Fruit fly (Drosophila melanogaster) whole organism, embryonic: ENCODE results near the gene Cyp313a1.

Experiments
- ATbp ChIP-seq: fragments of 200-800 bp; sonication (Bioruptor generic); optimal IDR thresholded peaks from 2 replicates; lab custom pipeline; 2017; ENCODE audit warnings: missing biosample characterization, mild to moderate bottlenecking, missing genetic modification characterization, missing genetic modification reagents
- Abd-B ChIP-seq: fragments of 200-800 bp; sonication (Bioruptor generic); optimal IDR thresholded peaks from 2 replicates; lab custom pipeline; 2018; ENCODE audit warnings: missing biosample characterization, mild to moderate bottlenecking, missing genetic modification characterization, moderate library complexity
- Aef1 ChIP-seq: fragments of 200-800 bp; sonication (Bioruptor generic); IDR thresholded peaks from 3 replicates; pipeline ENCODE4 v1.3.6; 2022; ENCODE audit warnings: missing biosample characterization, missing genetic modification characterization
- Antp ChIP-seq: fragments of 200-800 bp; sonication (Bioruptor generic); optimal IDR thresholded peaks from 3 replicates; lab custom pipeline; 2016; ENCODE audit warnings: missing biosample characterization, missing genetic modification characterization
- CG10209 ChIP-seq: fragments of 200-800 bp; sonication (Bioruptor generic); optimal IDR thresholded peaks from 3 replicates; lab custom pipeline; 2017; ENCODE audit warnings: missing biosample characterization, mild to moderate bottlenecking, missing genetic modification characterization, missing genetic modification reagents
- CG11504 ChIP-seq: fragments of 200-800 bp; sonication (Bioruptor generic); optimal IDR thresholded peaks from 3 replicates; lab custom pipeline; 2019; ENCODE audit warnings: missing biosample characterization, mild to moderate bottlenecking, missing genetic modification characterization, moderate library complexity
- CG1233 ChIP-seq: fragments of 200-800 bp; sonication (Bioruptor generic); optimal IDR thresholded peaks from 4 replicates; lab custom pipeline; 2018; ENCODE audit warnings: missing biosample characterization, mild to moderate bottlenecking, missing genetic modification characterization
- CG13424 ChIP-seq: fragments of 200-800 bp; sonication (Bioruptor generic); optimal IDR thresholded peaks from 2 replicates; lab custom pipeline; 2019; ENCODE audit warnings: missing biosample characterization, mild to moderate bottlenecking, missing genetic modification characterization, moderate library complexity
- CG14050 ChIP-seq: fragments of 200-800 bp; sonication (Bioruptor generic); IDR thresholded peaks from 3 replicates; pipeline ENCODE4 v1.3.6; 2022; ENCODE audit warnings: missing biosample characterization, missing genetic modification characterization
- CG16815 ChIP-seq: fragments of 200-800 bp; sonication (Bioruptor generic); optimal IDR thresholded peaks from 3 replicates; lab custom pipeline; 2017; ENCODE audit warnings: missing biosample characterization, mild to moderate bottlenecking, missing genetic modification characterization
- CG2678 ChIP-seq: fragments of 200-800 bp; sonication (Bioruptor generic); optimal IDR thresholded peaks from 3 replicates; lab custom pipeline; 2019; ENCODE audit warnings: missing biosample characterization, mild to moderate bottlenecking, missing genetic modification characterization, moderate library complexity
- CG3163 ChIP-seq: fragments of 200-800 bp; sonication (Bioruptor generic); optimal IDR thresholded peaks from 3 replicates; lab custom pipeline; 2016; ENCODE audit warnings: missing biosample characterization, missing genetic modification characterization
- CG43689 ChIP-seq: fragments of 200-800 bp; sonication (Bioruptor generic); IDR thresholded peaks from 2 replicates; pipeline ENCODE4 v1.3.6; 2022; ENCODE audit warnings: missing biosample characterization, missing genetic modification characterization
- CG6813 ChIP-seq: fragments of 200-800 bp; sonication (Bioruptor generic); optimal IDR thresholded peaks from 2 replicates; lab custom pipeline; 2017; ENCODE audit warnings: missing biosample characterization, missing genetic modification characterization, mild to moderate bottlenecking, moderate library complexity, missing genetic modification reagents
- CG7372 ChIP-seq: fragments of 200-800 bp; sonication (Bioruptor generic); IDR thresholded peaks from 2 replicates; pipeline ENCODE4 v1.3.6; 2022; ENCODE audit warnings: missing biosample characterization, missing genetic modification characterization
- CG8359 ChIP-seq: fragments of 200-800 bp; sonication (Bioruptor generic); optimal IDR thresholded peaks from 2 replicates; lab custom pipeline; 2017; ENCODE audit warnings: missing biosample characterization, mild to moderate bottlenecking, missing genetic modification characterization, borderline replicate concordance
- CG8388 ChIP-seq: fragments of 200-800 bp; sonication (Bioruptor generic); optimal IDR thresholded peaks from 2 replicates; lab custom pipeline; 2019; ENCODE audit warnings: missing biosample characterization, mild to moderate bottlenecking, missing genetic modification characterization, moderate library complexity
- CG8478 ChIP-seq: fragments of >200 bp; optimal IDR thresholded peaks from 2 replicates; lab custom pipeline; 2018
- CG9215 ChIP-seq: fragments of 200-800 bp; sonication (Bioruptor generic); IDR thresholded peaks from 2 replicates; pipeline ENCODE4 v1.3.6; 2022; ENCODE audit warnings: missing biosample characterization, missing genetic modification characterization
- CHES-1-like ChIP-seq: fragments of 200-800 bp; sonication (Bioruptor generic); optimal IDR thresholded peaks from 2 replicates; lab custom pipeline; 2016; ENCODE audit warnings: missing biosample characterization, missing genetic modification characterization
- Dfd ChIP-seq, 2 experiments: fragments of >200 bp; optimal IDR thresholded peaks; 2 replicates each; lab custom pipeline; 2017; ENCODE audit warnings: missing biosample characterization in 2 of 2, missing genetic modification characterization in 2 of 2
- Eip74EF ChIP-seq, 2 experiments: fragments of 200-800 bp in 1 of 2; fragments of >200 bp in 1 of 2; sonication (Bioruptor generic) in 1 of 2; optimal IDR thresholded peaks; 2 replicates each; lab custom pipeline; 2017 to 2019; ENCODE audit warnings: missing biosample characterization in 2 of 2, missing genetic modification characterization in 2 of 2, mild to moderate bottlenecking in 1 of 2, moderate library complexity in 1 of 2
- Elba2 ChIP-seq: fragments of 200-800 bp; sonication (Bioruptor generic); optimal IDR thresholded peaks from 3 replicates; lab custom pipeline; 2016; ENCODE audit warnings: missing biosample characterization, missing genetic modification characterization
- Fer2 ChIP-seq: fragments of 200-800 bp; sonication (Bioruptor generic); optimal IDR thresholded peaks from 2 replicates; lab custom pipeline; 2018; ENCODE audit warnings: missing biosample characterization, mild to moderate bottlenecking, missing genetic modification characterization, moderate library complexity
- Gug ChIP-seq: fragments of 200-800 bp; sonication (Bioruptor generic); IDR thresholded peaks from 4 replicates; pipeline ENCODE4 v1.3.6; 2022; ENCODE audit warnings: missing biosample characterization, missing genetic modification characterization
- H15 ChIP-seq: fragments of 200-800 bp; sonication (Bioruptor generic); IDR thresholded peaks from 3 replicates; pipeline ENCODE4 v1.3.6; 2022; ENCODE audit warnings: missing biosample characterization, missing genetic modification characterization
- Lim3 ChIP-seq: fragments of 200-800 bp; sonication (Bioruptor generic); IDR thresholded peaks from 2 replicates; pipeline ENCODE4 v1.3.6; 2022; ENCODE audit warnings: missing biosample characterization, missing genetic modification characterization
- Meics ChIP-seq: fragments of 200-800 bp; sonication (Bioruptor generic); optimal IDR thresholded peaks from 2 replicates; lab custom pipeline; 2017; ENCODE audit warnings: missing biosample characterization, mild to moderate bottlenecking, missing genetic modification characterization
- Myb ChIP-seq: fragments of 200-800 bp; sonication (Bioruptor generic); optimal IDR thresholded peaks from 2 replicates; lab custom pipeline; 2016; ENCODE audit warnings: missing biosample characterization, missing genetic modification characterization
- NC2β ChIP-seq: fragments of 200-800 bp; sonication (Bioruptor generic); optimal IDR thresholded peaks from 2 replicates; lab custom pipeline; 2016; ENCODE audit warnings: missing biosample characterization, missing genetic modification characterization
- Rfx ChIP-seq: fragments of 200-800 bp; sonication (Bioruptor generic); IDR thresholded peaks from 2 replicates; pipeline ENCODE4 v1.3.6; 2022; ENCODE audit warnings: missing biosample characterization, missing genetic modification characterization
- Six4 ChIP-seq: fragments of 200-800 bp; sonication (Bioruptor generic); optimal IDR thresholded peaks from 2 replicates; lab custom pipeline; 2016; ENCODE audit warnings: missing biosample characterization, missing genetic modification characterization
- YL-1 ChIP-seq: fragments of 200-800 bp; sonication (Bioruptor generic); optimal IDR thresholded peaks from 3 replicates; lab custom pipeline; 2017; ENCODE audit warnings: missing biosample characterization, mild to moderate bottlenecking, missing genetic modification characterization
- cas ChIP-seq: fragments of 200-800 bp; sonication (Bioruptor generic); IDR thresholded peaks from 2 replicates; pipeline ENCODE4 v1.3.6; 2022; ENCODE audit warnings: missing biosample characterization, missing genetic modification characterization
- chinmo ChIP-seq: fragments of 200-800 bp; sonication (Bioruptor generic); IDR thresholded peaks from 4 replicates; pipeline ENCODE4 v1.3.6; 2022; ENCODE audit warnings: missing biosample characterization, missing genetic modification characterization; ENCODE audit not compliant: partially characterized antibody
- chn ChIP-seq: fragments of 200-800 bp; sonication (Bioruptor generic); optimal IDR thresholded peaks from 2 replicates; lab custom pipeline; 2016; ENCODE audit warnings: missing biosample characterization, missing genetic modification characterization
- ewg ChIP-seq: fragments of 200-800 bp; sonication (Bioruptor generic); optimal IDR thresholded peaks from 3 replicates; lab custom pipeline; 2017; ENCODE audit warnings: mild to moderate bottlenecking, missing biosample characterization, missing genetic modification reagents, missing genetic modification characterization
- h ChIP-seq: fragments of >200 bp; optimal IDR thresholded peaks from 2 replicates; lab custom pipeline; 2017
- ham ChIP-seq: fragments of 200-800 bp; sonication (Bioruptor generic); IDR thresholded peaks from 2 replicates; pipeline ENCODE4 v1.3.6; 2022; ENCODE audit warnings: missing biosample characterization, missing genetic modification characterization
- jumu ChIP-seq: fragments of 200-800 bp; sonication (Bioruptor generic); optimal IDR thresholded peaks from 3 replicates; lab custom pipeline; 2016; ENCODE audit warnings: missing biosample characterization, missing genetic modification characterization
- otp ChIP-seq: fragments of 200-800 bp; sonication (Bioruptor generic); IDR thresholded peaks from 3 replicates; pipeline ENCODE4, ENCODE4 v1.3.6; 2022; ENCODE audit warnings: missing biosample characterization, missing genetic modification characterization
- p53 ChIP-seq: fragments of 200-800 bp; sonication (Bioruptor generic); optimal IDR thresholded peaks from 2 replicates; lab custom pipeline; 2016; ENCODE audit warnings: missing biosample characterization, missing genetic modification characterization
- sim ChIP-seq: fragments of 200-800 bp; sonication (Bioruptor generic); IDR thresholded peaks from 2 replicates; pipeline ENCODE4 v1.3.6; 2022; ENCODE audit warnings: missing biosample characterization, missing genetic modification characterization
- tgo ChIP-seq: fragments of 200-800 bp; sonication (Bioruptor generic); IDR thresholded peaks from 3 replicates; pipeline ENCODE4 v1.3.6; 2022; ENCODE audit warnings: missing biosample characterization, missing genetic modification characterization
- tll ChIP-seq, 2 experiments: fragments of 200-800 bp in 1 of 2; fragments of >200 bp in 1 of 2; sonication (Bioruptor generic) in 1 of 2; optimal IDR thresholded peaks; 2 replicates each; lab custom pipeline; 2017 to 2019; ENCODE audit warnings: missing biosample characterization in 2 of 2, missing genetic modification characterization in 2 of 2, mild to moderate bottlenecking in 1 of 2, moderate library complexity in 1 of 2
- tup ChIP-seq: fragments of 200-800 bp; sonication (Bioruptor generic); optimal IDR thresholded peaks from 2 replicates; lab custom pipeline; 2016; ENCODE audit warnings: missing biosample characterization, mild to moderate bottlenecking, missing genetic modification characterization, moderate library complexity
- tx ChIP-seq: fragments of 200-800 bp; sonication (Bioruptor generic); optimal IDR thresholded peaks from 2 replicates; lab custom pipeline; 2016; ENCODE audit warnings: missing biosample characterization, missing genetic modification characterization
- unpg ChIP-seq: fragments of 200-800 bp; sonication (Bioruptor generic); optimal IDR thresholded peaks from 3 replicates; lab custom pipeline; 2018; ENCODE audit warnings: missing biosample characterization, mild to moderate bottlenecking, missing genetic modification characterization, moderate library complexity
- wek ChIP-seq: fragments of 200-800 bp; sonication (Bioruptor generic); optimal IDR thresholded peaks from 3 replicates; lab custom pipeline; 2018; ENCODE audit warnings: missing biosample characterization, mild to moderate bottlenecking, missing genetic modification characterization, moderate library complexity
- zfh1 ChIP-seq: fragments of 200-800 bp; sonication (Bioruptor generic); IDR thresholded peaks from 3 replicates; pipeline ENCODE4 v1.3.6; 2022; ENCODE audit warnings: missing biosample characterization, missing genetic modification characterization

Cyp313a1 gene

DNA sequence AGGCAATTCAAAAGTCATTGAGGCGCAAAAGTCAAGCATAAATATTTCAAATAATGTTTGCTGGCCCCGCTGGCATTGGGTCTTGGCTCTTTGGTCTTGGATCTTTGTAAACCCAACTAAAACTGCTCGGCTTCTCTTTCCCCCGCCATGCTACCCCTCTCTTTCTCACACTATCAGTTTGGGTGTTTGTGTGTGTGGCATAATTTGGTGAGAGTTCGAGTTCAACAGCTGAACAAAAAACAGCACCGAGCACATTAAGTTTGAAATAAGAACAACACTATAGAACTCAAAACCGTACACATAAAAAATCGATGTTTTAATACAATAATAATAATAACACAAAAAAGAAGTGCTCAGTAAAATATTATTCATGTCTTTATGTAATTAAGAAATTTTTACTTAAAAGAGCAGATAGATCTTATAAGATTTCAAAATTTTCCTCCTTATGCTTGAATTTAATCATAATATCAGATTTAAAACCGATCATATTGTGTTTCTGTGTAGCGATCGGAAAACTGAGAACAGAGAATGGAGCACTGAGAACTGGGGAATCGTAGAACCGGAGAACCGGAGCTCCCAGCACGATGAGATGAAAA is 42.3 kb upstream of the Cyp313a1 start (continued):
- TF ChIP-seq NC2β (GFP tag; lab: Kevin White, UChicago) (peak; percentile 25), chinmo (GFP tag; lab: Robert Waterston, UW) (peak; percentile 91), CG6813 (peak; percentile 34), cas (GFP tag; lab: Robert Waterston, UW) (no peak), CG14050 (peak; percentile 29; the same call in 1 of the 3 replicates), sim (GFP tag; lab: Robert Waterston, UW) (peak; percentile 62; the same call in 1 of the 2 replicates), otp (GFP tag; lab: Robert Waterston, UW) (no peak), unpg (GFP tag; lab: Kevin White, UChicago) (peak; percentile 89), CG9215 (GFP tag; lab: Robert Waterston, UW) (no peak), YL-1 (no peak), CG7372 (GFP tag; lab: Robert Waterston, UW) (peak; percentile 75), H15 (GFP tag; lab: Robert Waterston, UW) (peak; percentile 44; the same call in 1 of the 3 replicates), ham (GFP tag; lab: Robert Waterston, UW) (no peak), ewg (GFP tag; lab: Kevin White, UChicago) (peak; percentile 42), Myb (GFP tag; lab: Kevin White, UChicago) (no peak), wek (GFP tag; lab: Kevin White, UChicago) (no peak), tx (GFP tag; lab: Kevin White, UChicago) (no peak), Eip74EF (GFP tag; optimal IDR thresholded peaks at IDR 0.05; lab: Kevin White, UChicago) (peak in 1 of 2 experiments; percentile 80), tll (GFP tag; optimal IDR thresholded peaks at IDR 0.05; lab: Kevin White, UChicago) (no peak), CG13424 (tag; lab: Kevin White, UChicago) (peak; percentile 84), CG3163 (GFP tag; lab: Kevin White, UChicago) (no peak), Dfd (GFP tag; optimal IDR thresholded peaks at IDR 0.05; lab: Kevin White, UChicago) (no peak), jumu (GFP tag; lab: Kevin White, UChicago) (peak; percentile 38), Fer2 (peak; percentile 41), Aef1 (peak; percentile 69), Rfx (GFP tag; lab: Robert Waterston, UW) (peak; percentile 79), CG43689 (no peak), CG8388 (GFP tag; lab: Kevin White, UChicago) (peak; percentile 88), Six4 (GFP tag; lab: Kevin White, UChicago) (peak; percentile 75), Elba2 (GFP tag; lab: Kevin White, UChicago) (no peak), ATbp (GFP tag; lab: Kevin White, UChicago) (peak; percentile 45), Antp (no peak), CG2678 (peak; percentile 92), CG8478 (lab: Kevin White, UChicago) (no peak), CG1233 (GFP tag; lab: Kevin White, UChicago) (peak; percentile 65), Abd-B (GFP tag; lab: Kevin White, UChicago) (peak; percentile 75), CG10209 (GFP tag; lab: Kevin White, UChicago) (peak; percentile 76), CHES-1-like (GFP tag; lab: Kevin White, UChicago) (no peak), CG8359 (GFP tag; lab: Kevin White, UChicago) (peak; percentile 69), tup (no peak), chn (GFP tag; lab: Kevin White, UChicago) (peak; percentile 44), tgo (GFP tag; lab: Robert Waterston, UW) (peak; percentile 86), CG16815 (GFP tag; lab: Kevin White, UChicago) (peak; percentile 73), Meics (GFP tag; lab: Kevin White, UChicago) (peak; percentile 80), h (lab: Kevin White, UChicago) (no peak), Gug (GFP tag; lab: Robert Waterston, UW) (peak; percentile 20; the same call in 2 of the 4 replicates), zfh1 (GFP tag; lab: Robert Waterston, UW) (peak; percentile 67), p53 (no peak), Lim3 (no peak), CG11504 (tag; lab: Kevin White, UChicago) (peak; percentile 84)
